Worm (Caenorhabditis elegans): ENCODE data around the gene aco-2.

Gene aco-2

ce11 chrIII:8020823-8021332, 47.4 kb downstream of the aco-2 start, which contains the start of gene lin-36 (continued):
- TF ChIP-seq snpc-4 (GFP tag; optimal IDR thresholded peaks at IDR 0.05) (peak; percentile 23), snpc-4 (tag; optimal IDR thresholded peaks at IDR 0.05) (peak in 2 of 4 experiments; percentile 23 to 63), dpl-1 (GFP tag; optimal IDR thresholded peaks at IDR 0.05) (peak; percentile 61), ceh-27 (GFP tag; optimal IDR thresholded peaks at IDR 0.05) (peak; percentile 73), F33H1.4 (GFP tag; IDR thresholded peaks at IDR 0.05) (peak; percentile 59), nhr-27 (tag; optimal IDR thresholded peaks at IDR 0.05) (no peak), hsf-1 (GFP tag; IDR thresholded peaks at IDR 0.05) (no peak), aptf-3 (GFP tag; IDR thresholded peaks at IDR 0.05) (no peak), ztf-28 (GFP tag; IDR thresholded peaks at IDR 0.05) (no peak), sea-2 (GFP tag; IDR thresholded peaks at IDR 0.05) (no peak), attf-5 (GFP tag; optimal IDR thresholded peaks at IDR 0.05) (peak; percentile 78), ztf-18 (tag; optimal IDR thresholded peaks at IDR 0.05) (peak; percentile 71), madf-6 (GFP tag; IDR thresholded peaks at IDR 0.05) (peak; percentile 38; the same call in 1 of the 2 replicates), athp-1 (tag; optimal IDR thresholded peaks at IDR 0.05) (no peak), lin-40 (tag; optimal IDR thresholded peaks at IDR 0.05) (no peak), ZK185.1 (tag; optimal IDR thresholded peaks at IDR 0.05; ENCODE audit: poor library complexity, severe bottlenecking) (peak; percentile 24), madf-3 (GFP tag; IDR thresholded peaks at IDR 0.05) (0 out of 2 replicates have a peak, but pooled peaks have one; percentile 9), efl-1 (GFP tag; optimal IDR thresholded peaks at IDR 0.05) (peak; percentile 14), madf-8 (GFP tag; conservative IDR thresholded peaks at IDR 0.05) (no peak; the same call in 1 of the 2 replicates), mcd-1 (GFP tag; IDR thresholded peaks at IDR 0.05) (peak; percentile 68), lin-54 (GFP tag; optimal IDR thresholded peaks at IDR 0.05) (peak; percentile 74), hmg-1.2 (GFP tag; IDR thresholded peaks at IDR 0.05) (peak; percentile 100), let-607 (tag; optimal IDR thresholded peaks at IDR 0.05) (peak; percentile 59 to 63), let-526 (GFP tag; IDR thresholded peaks at IDR 0.05) (no peak), dox-1 (GFP tag; IDR thresholded peaks at IDR 0.05) (peak; percentile 78), him-1 (tag; optimal IDR thresholded peaks at IDR 0.05) (peak; percentile 35), unc-62 (GFP tag; optimal IDR thresholded peaks at IDR 0.05) (no peak), tbp1 (GFP tag; optimal IDR thresholded peaks at IDR 0.05) (peak; percentile 47), B0336.3 (GFP tag; IDR thresholded peaks at IDR 0.05) (0 out of 2 replicates have a peak, but pooled peaks have one; percentile 21), snpc-3.4 (tag; optimal IDR thresholded peaks at IDR 0.05) (no peak), Y79H2A.3 (GFP tag; conservative IDR thresholded peaks at IDR 0.05) (no peak), hmg-20 (GFP tag; IDR thresholded peaks at IDR 0.05) (no peak), ccch-3 (GFP tag; optimal IDR thresholded peaks at IDR 0.05) (no peak), rcor-1 (GFP tag; IDR thresholded peaks at IDR 0.05) (no peak; the same call in 1 of the 2 replicates)

DNA sequence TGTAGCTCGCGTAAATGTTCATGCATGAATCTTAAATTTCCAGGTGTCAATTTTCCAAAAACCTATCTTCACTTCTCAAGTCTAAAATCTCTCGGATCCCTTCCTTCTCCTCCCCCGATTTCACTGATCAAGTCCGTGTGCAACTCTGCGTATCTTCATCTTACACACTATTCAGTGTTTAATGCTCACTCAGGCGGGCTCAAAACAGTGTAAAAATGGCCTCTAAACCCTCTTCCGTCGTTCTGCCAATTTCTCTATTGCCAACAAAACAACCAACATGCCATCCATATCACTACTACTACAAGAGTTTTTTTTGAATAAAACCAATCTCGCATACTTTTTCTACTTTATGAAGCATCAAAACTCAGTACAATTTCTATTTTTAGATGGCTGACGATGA, 48.6 kb downstream of the aco-2 start, which contains the start of gene F44B9.2:
Gene F44B9.2 (plus strand): TSS at position 387 of the 400 bp plus-strand sequence.
- no peak for TF ChIP-seq Y53G8AR.9 (GFP tag; conservative IDR thresholded peaks at IDR 0.05)
- no peak for TF ChIP-seq Y79H2A.3 (GFP tag; conservative IDR thresholded peaks at IDR 0.05)
- no peak for TF ChIP-seq aptf-3 (GFP tag; IDR thresholded peaks at IDR 0.05)
- no peak for TF ChIP-seq nfya-2 (GFP tag; IDR thresholded peaks at IDR 0.05)
- TF ChIP-seq ets-4 (GFP tag; optimal IDR thresholded peaks at IDR 0.05): no peak
- no peak for TF ChIP-seq T26A5.8 (tag; optimal IDR thresholded peaks at IDR 0.05)
- no peak for TF ChIP-seq gei-17 (GFP tag; optimal IDR thresholded peaks at IDR 0.05)
- TF ChIP-seq Y95B8A.8 (GFP tag; IDR thresholded peaks at IDR 0.05): no peak
- TF ChIP-seq cebp-1 (GFP tag; IDR thresholded peaks at IDR 0.05): no peak
- TF ChIP-seq cebp-1 (tag; optimal IDR thresholded peaks at IDR 0.05): no peak

All from whole organism, young adult.